Fruit fly (Drosophila melanogaster) whole organism, embryonic: ENCODE data around the gene CG11999.

ENCODE experiments used
- Ada2b ChIP-seq: fragments of 200-800 bp; sonication (Bioruptor generic); IDR thresholded peaks from 2 replicates; pipeline ENCODE4 v1.3.6; 2022; ENCODE audit warnings: missing biosample characterization, missing genetic modification characterization
- Antp ChIP-seq: fragments of 200-800 bp; sonication (Bioruptor generic); optimal IDR thresholded peaks from 3 replicates; lab custom pipeline; 2016; ENCODE audit warnings: missing biosample characterization, missing genetic modification characterization
- Atf-2 ChIP-seq: fragments of 200-800 bp; sonication (Bioruptor generic); optimal IDR thresholded peaks from 2 replicates; lab custom pipeline; 2016; ENCODE audit warnings: missing biosample characterization, missing genetic modification characterization
- Awh ChIP-seq: fragments of 200-800 bp; sonication (Bioruptor generic); IDR thresholded peaks from 2 replicates; pipeline ENCODE4, ENCODE4 v1.3.6; 2022; ENCODE audit warnings: missing biosample characterization, missing genetic modification characterization
- CG10147 ChIP-seq: fragments of 200-800 bp; sonication (Bioruptor generic); optimal IDR thresholded peaks from 2 replicates; lab custom pipeline; 2019; ENCODE audit warnings: missing biosample characterization, mild to moderate bottlenecking, missing genetic modification characterization, moderate library complexity
- CG10462 ChIP-seq: fragments of 200-800 bp; sonication (Bioruptor generic); optimal IDR thresholded peaks from 2 replicates; lab custom pipeline; 2016; ENCODE audit warnings: missing biosample characterization, missing genetic modification characterization
- CG11504 ChIP-seq: fragments of 200-800 bp; sonication (Bioruptor generic); optimal IDR thresholded peaks from 3 replicates; lab custom pipeline; 2019; ENCODE audit warnings: missing biosample characterization, mild to moderate bottlenecking, missing genetic modification characterization, moderate library complexity
- CG12219 ChIP-seq: fragments of 200-800 bp; sonication (Bioruptor generic); optimal IDR thresholded peaks from 3 replicates; lab custom pipeline; 2018; ENCODE audit warnings: missing biosample characterization, mild to moderate bottlenecking, missing genetic modification characterization
- CG1233 ChIP-seq: fragments of 200-800 bp; sonication (Bioruptor generic); optimal IDR thresholded peaks from 4 replicates; lab custom pipeline; 2018; ENCODE audit warnings: missing biosample characterization, mild to moderate bottlenecking, missing genetic modification characterization
- CG13296 ChIP-seq: fragments of 200-800 bp; sonication (Bioruptor generic); optimal IDR thresholded peaks from 3 replicates; lab custom pipeline; 2018; ENCODE audit warnings: missing biosample characterization, mild to moderate bottlenecking, missing genetic modification characterization
- CG13775 ChIP-seq: fragments of 200-800 bp; sonication (Bioruptor generic); optimal IDR thresholded peaks from 3 replicates; lab custom pipeline; 2017; ENCODE audit warnings: missing biosample characterization, mild to moderate bottlenecking, missing genetic modification characterization
- CG15601 ChIP-seq: fragments of 200-800 bp; sonication (Bioruptor generic); optimal IDR thresholded peaks from 3 replicates; lab custom pipeline; 2019; ENCODE audit warnings: missing biosample characterization, mild to moderate bottlenecking, missing genetic modification characterization, moderate library complexity
- CG17359 ChIP-seq: fragments of 200-800 bp; sonication (Bioruptor generic); optimal IDR thresholded peaks from 3 replicates; lab custom pipeline; 2018; ENCODE audit warnings: missing biosample characterization, mild to moderate bottlenecking, missing genetic modification characterization, moderate library complexity
- CG3995 ChIP-seq: fragments of 200-800 bp; sonication (Bioruptor generic); optimal IDR thresholded peaks from 3 replicates; lab custom pipeline; 2016; ENCODE audit warnings: missing biosample characterization, missing genetic modification characterization
- CG42726 ChIP-seq: fragments of 200-800 bp; sonication (Bioruptor generic); IDR thresholded peaks from 2 replicates; pipeline ENCODE4 v1.3.6; 2022; ENCODE audit warnings: missing biosample characterization, missing genetic modification characterization; ENCODE audit not compliant: partially characterized antibody
- CG4404 ChIP-seq: fragments of 200-800 bp; sonication (Bioruptor generic); IDR thresholded peaks from 2 replicates; pipeline ENCODE4 v1.3.6; 2022; ENCODE audit warnings: missing biosample characterization, missing genetic modification characterization
- CG8290 ChIP-seq, 3 experiments: fragments of 200-800 bp; sonication (Bioruptor generic); optimal IDR thresholded peaks; 2 replicates each; lab custom pipeline; 2016 to 2019; ENCODE audit warnings: missing biosample characterization in 3 of 3, missing genetic modification characterization in 3 of 3, mild to moderate bottlenecking in 2 of 3, moderate library complexity in 1 of 3
- CG8765 ChIP-seq: fragments of 200-800 bp; sonication (Bioruptor generic); IDR thresholded peaks from 2 replicates; pipeline ENCODE4 v1.3.6; 2022; ENCODE audit warnings: missing biosample characterization, missing genetic modification characterization
- CG9609 ChIP-seq: fragments of 200-800 bp; sonication (Bioruptor generic); optimal IDR thresholded peaks from 3 replicates; lab custom pipeline; 2016; ENCODE audit warnings: missing biosample characterization, missing genetic modification characterization
- CG9876 ChIP-seq: fragments of 200-800 bp; sonication (Bioruptor generic); optimal IDR thresholded peaks from 2 replicates; lab custom pipeline; 2016; ENCODE audit warnings: missing biosample characterization, missing genetic modification characterization
- Dbx ChIP-seq: fragments of 200-800 bp; sonication (Bioruptor generic); IDR thresholded peaks from 3 replicates; pipeline ENCODE4 v1.3.6; 2022; ENCODE audit warnings: missing biosample characterization, missing genetic modification characterization
- Hey ChIP-seq: fragments of 200-800 bp; sonication (Bioruptor generic); optimal IDR thresholded peaks from 3 replicates; lab custom pipeline; 2018; ENCODE audit warnings: missing biosample characterization, mild to moderate bottlenecking, missing genetic modification characterization
- Hmx ChIP-seq: fragments of 200-800 bp; sonication (Bioruptor generic); optimal IDR thresholded peaks from 2 replicates; lab custom pipeline; 2016; ENCODE audit warnings: missing biosample characterization, missing genetic modification characterization
- MBD-R2 ChIP-seq: fragments of 200-800 bp; sonication (Bioruptor generic); IDR thresholded peaks from 2 replicates; pipeline ENCODE4 v1.3.6; 2022; ENCODE audit warnings: missing biosample characterization, missing genetic modification characterization
- NC2β ChIP-seq: fragments of 200-800 bp; sonication (Bioruptor generic); optimal IDR thresholded peaks from 2 replicates; lab custom pipeline; 2016; ENCODE audit warnings: missing biosample characterization, missing genetic modification characterization
- NfI ChIP-seq: fragments of 200-800 bp; sonication (Bioruptor generic); optimal IDR thresholded peaks from 3 replicates; lab custom pipeline; 2018; ENCODE audit warnings: missing biosample characterization, mild to moderate bottlenecking, missing genetic modification characterization, moderate library complexity
- PHDP ChIP-seq: fragments of 200-800 bp; sonication (Bioruptor generic); optimal IDR thresholded peaks from 3 replicates; lab custom pipeline; 2018; ENCODE audit warnings: missing biosample characterization, mild to moderate bottlenecking, missing genetic modification characterization, moderate library complexity
- Pdp1 ChIP-seq, 2 experiments: fragments of 200-800 bp; sonication (Bioruptor generic); optimal IDR thresholded peaks; 3 replicates each; lab custom pipeline; 2016; ENCODE audit warnings: missing biosample characterization in 2 of 2, missing genetic modification characterization in 2 of 2, mild to moderate bottlenecking in 1 of 2, moderate library complexity in 1 of 2
- Sox100B ChIP-seq: fragments of 200-800 bp; sonication (Bioruptor generic); optimal IDR thresholded peaks from 3 replicates; lab custom pipeline; 2018; ENCODE audit warnings: missing biosample characterization, mild to moderate bottlenecking, missing genetic modification characterization
- Ssrp ChIP-seq: fragments of 200-800 bp; sonication (Bioruptor generic); optimal IDR thresholded peaks from 2 replicates; lab custom pipeline; 2018; ENCODE audit warnings: missing biosample characterization, mild to moderate bottlenecking, missing genetic modification characterization, moderate library complexity
- TFAM ChIP-seq: fragments of 200-800 bp; sonication (Bioruptor generic); optimal IDR thresholded peaks from 2 replicates; lab custom pipeline; 2017; ENCODE audit warnings: missing biosample characterization, missing genetic modification characterization, inconsistent platforms
- Xrp1 ChIP-seq: fragments of 200-800 bp; sonication (Bioruptor generic); IDR thresholded peaks from 2 replicates; pipeline ENCODE4 v1.3.6; 2022; ENCODE audit warnings: missing biosample characterization, missing genetic modification characterization
- ato ChIP-seq: fragments of 200-800 bp; sonication (Bioruptor generic); IDR thresholded peaks from 2 replicates; pipeline ENCODE4 v1.3.6; 2022; ENCODE audit warnings: missing biosample characterization, missing genetic modification characterization; ENCODE audit not compliant: partially characterized antibody
- cad ChIP-seq: fragments of >200 bp; optimal IDR thresholded peaks from 2 replicates; lab custom pipeline; 2017; ENCODE audit warnings: missing biosample characterization, missing genetic modification characterization
- caup ChIP-seq: fragments of 200-800 bp; sonication (Bioruptor generic); optimal IDR thresholded peaks from 3 replicates; lab custom pipeline; 2017; ENCODE audit warnings: missing biosample characterization, mild to moderate bottlenecking, missing genetic modification characterization, moderate library complexity; ENCODE audit not compliant: severe bottlenecking
- corto ChIP-seq: fragments of 200-800 bp; sonication (Bioruptor generic); optimal IDR thresholded peaks from 2 replicates; lab custom pipeline; 2016; ENCODE audit warnings: missing biosample characterization, mild to moderate bottlenecking, missing genetic modification characterization, moderate library complexity
- ewg ChIP-seq: fragments of 200-800 bp; sonication (Bioruptor generic); optimal IDR thresholded peaks from 3 replicates; lab custom pipeline; 2017; ENCODE audit warnings: mild to moderate bottlenecking, missing biosample characterization, missing genetic modification reagents, missing genetic modification characterization
- gfzf ChIP-seq: fragments of 200-800 bp; sonication (Bioruptor generic); optimal IDR thresholded peaks from 2 replicates; lab custom pipeline; 2016; ENCODE audit warnings: missing biosample characterization, mild to moderate bottlenecking, missing genetic modification characterization, moderate library complexity
- gsb-n ChIP-seq: fragments of 200-800 bp; sonication (Bioruptor generic); optimal IDR thresholded peaks from 3 replicates; lab custom pipeline; 2018; ENCODE audit warnings: missing biosample characterization, mild to moderate bottlenecking, missing genetic modification characterization
- h ChIP-seq: fragments of >200 bp; optimal IDR thresholded peaks from 2 replicates; lab custom pipeline; 2017
- ind ChIP-seq: fragments of 200-800 bp; sonication (Bioruptor generic); optimal IDR thresholded peaks from 3 replicates; lab custom pipeline; 2016; ENCODE audit warnings: missing biosample characterization, missing genetic modification characterization
- lilli ChIP-seq: fragments of 200-800 bp; sonication (Bioruptor generic); optimal IDR thresholded peaks from 3 replicates; lab custom pipeline; 2016; ENCODE audit warnings: missing biosample characterization, missing genetic modification characterization
- lmd ChIP-seq: fragments of 200-800 bp; sonication (Bioruptor generic); IDR thresholded peaks from 2 replicates; pipeline ENCODE4 v1.3.6; 2022; ENCODE audit warnings: missing biosample characterization, missing genetic modification characterization
- mam ChIP-seq: fragments of 200-800 bp; sonication (Bioruptor generic); optimal IDR thresholded peaks from 3 replicates; lab custom pipeline; 2016; ENCODE audit warnings: missing biosample characterization, missing genetic modification characterization
- org-1 ChIP-seq: fragments of 200-800 bp; sonication (Bioruptor generic); optimal IDR thresholded peaks from 2 replicates; lab custom pipeline; 2017; ENCODE audit warnings: missing biosample characterization, missing genetic modification characterization
- p53 ChIP-seq: fragments of 200-800 bp; sonication (Bioruptor generic); optimal IDR thresholded peaks from 2 replicates; lab custom pipeline; 2016; ENCODE audit warnings: missing biosample characterization, missing genetic modification characterization
- pb ChIP-seq: fragments of 200-800 bp; sonication (Bioruptor generic); optimal IDR thresholded peaks from 3 replicates; lab custom pipeline; 2016; ENCODE audit warnings: missing biosample characterization, missing genetic modification characterization
- pnt ChIP-seq: fragments of 200-800 bp; sonication (Bioruptor generic); optimal IDR thresholded peaks from 3 replicates; lab custom pipeline; 2016; ENCODE audit warnings: missing biosample characterization, missing genetic modification characterization
- tna ChIP-seq: fragments of 200-800 bp; sonication (Bioruptor generic); IDR thresholded peaks from 2 replicates; pipeline ENCODE4 v1.3.6; 2022; ENCODE audit warnings: missing biosample characterization, missing genetic modification characterization; ENCODE audit not compliant: partially characterized antibody
- unpg ChIP-seq: fragments of 200-800 bp; sonication (Bioruptor generic); optimal IDR thresholded peaks from 3 replicates; lab custom pipeline; 2018; ENCODE audit warnings: missing biosample characterization, mild to moderate bottlenecking, missing genetic modification characterization, moderate library complexity

The CG11999 gene

dm6 chr3R:5371563-5371962 lies 17.0 kb upstream of the CG11999 start, which contains the start of gene Polr2F (continued):
- peak; percentile 92 for TF ChIP-seq CG9609
- peak; percentile 86 for TF ChIP-seq pb (GFP tag; lab: Kevin White, UChicago)
- no peak for TF ChIP-seq corto
- peak; percentile 69 for TF ChIP-seq CG10147 (GFP tag; lab: Kevin White, UChicago)
- TF ChIP-seq Hmx (GFP tag; lab: Kevin White, UChicago): no peak
- TF ChIP-seq CG1233: peak; percentile 74
- TF ChIP-seq Atf-2 (GFP tag; lab: Kevin White, UChicago): peak; percentile 82
- 0 out of 2 replicates have a peak, but pooled peaks have one; percentile 19 for TF ChIP-seq CG8765
- TF ChIP-seq NC2β (GFP tag; lab: Kevin White, UChicago): peak; percentile 89
- peak; percentile 81 for TF ChIP-seq cad (GFP tag; lab: Kevin White, UChicago)
- TF ChIP-seq h (lab: Kevin White, UChicago): no peak
- TF ChIP-seq org-1: no peak
- TF ChIP-seq Pdp1 (GFP tag; optimal IDR thresholded peaks at IDR 0.05; lab: Kevin White, UChicago): peak; percentile 76 to 89
- peak; percentile 12; the same call in 1 of the 2 replicates for TF ChIP-seq ato (GFP tag; lab: Robert Waterston, UW)
- no peak for TF ChIP-seq TFAM (GFP tag; lab: Kevin White, UChicago)
- peak; percentile 96 for TF ChIP-seq CG3995 (GFP tag; lab: Kevin White, UChicago)
- TF ChIP-seq Dbx: peak; percentile 94
- TF ChIP-seq unpg (GFP tag; lab: Kevin White, UChicago): peak; percentile 54
- TF ChIP-seq mam (GFP tag; lab: Kevin White, UChicago): peak; percentile 97
- TF ChIP-seq ind (GFP tag; lab: Kevin White, UChicago): peak; percentile 91
- peak; percentile 89 for TF ChIP-seq CG8290 (GFP tag; optimal IDR thresholded peaks at IDR 0.05; lab: Kevin White, UChicago)
- peak in 1 of 2 experiments; percentile 95 for TF ChIP-seq CG8290 (tag; optimal IDR thresholded peaks at IDR 0.05; lab: Kevin White, UChicago)
- TF ChIP-seq gsb-n: peak; percentile 41
- TF ChIP-seq Awh (GFP tag; lab: Robert Waterston, UW): peak; percentile 28; the same call in 1 of the 2 replicates
- peak; percentile 61 for TF ChIP-seq Hey (tag; lab: Kevin White, UChicago)
- peak; percentile 68 for TF ChIP-seq PHDP (tag; lab: Kevin White, UChicago)
- TF ChIP-seq gfzf (GFP tag; lab: Kevin White, UChicago): peak; percentile 58
- TF ChIP-seq p53: peak; percentile 80
- peak; percentile 67 for TF ChIP-seq CG13296 (GFP tag; lab: Kevin White, UChicago)
- TF ChIP-seq CG9876 (GFP tag; lab: Kevin White, UChicago): peak; percentile 93
- peak; percentile 42; the same call in 1 of the 2 replicates for TF ChIP-seq Ada2b (GFP tag; lab: Robert Waterston, UW)
- TF ChIP-seq CG12219 (GFP tag; lab: Kevin White, UChicago): no peak
- peak; percentile 99 for TF ChIP-seq MBD-R2
- no peak for TF ChIP-seq CG11504 (tag; lab: Kevin White, UChicago)
- peak; percentile 27; the same call in 1 of the 2 replicates for TF ChIP-seq tna (GFP tag; lab: Robert Waterston, UW)
- peak; percentile 64 for TF ChIP-seq CG13775 (GFP tag; lab: Kevin White, UChicago)
- peak; percentile 95 for TF ChIP-seq lilli (GFP tag; lab: Kevin White, UChicago)
- peak; percentile 76 for TF ChIP-seq lmd (GFP tag; lab: Robert Waterston, UW)
- no peak for TF ChIP-seq Sox100B (GFP tag; lab: Kevin White, UChicago)
- TF ChIP-seq CG15601 (tag; lab: Kevin White, UChicago): peak; percentile 68
- TF ChIP-seq CG17359: peak; percentile 71
- peak; percentile 55; the same call in 1 of the 2 replicates for TF ChIP-seq CG42726
- TF ChIP-seq CG4404 (GFP tag; lab: Robert Waterston, UW): peak; percentile 51
- TF ChIP-seq Ssrp (tag; lab: Kevin White, UChicago): peak; percentile 57
- peak; percentile 90 for TF ChIP-seq NfI (GFP tag; lab: Kevin White, UChicago)
- TF ChIP-seq caup (GFP tag; lab: Kevin White, UChicago): peak; percentile 92
- TF ChIP-seq Antp (GFP tag; lab: Kevin White, UChicago): peak; percentile 96
- TF ChIP-seq ewg (GFP tag; lab: Kevin White, UChicago): peak; percentile 100
- peak; percentile 89 for TF ChIP-seq pnt (GFP tag; lab: Kevin White, UChicago)
- peak; percentile 79 for TF ChIP-seq Xrp1 (GFP tag; lab: Robert Waterston, UW)
- peak; percentile 64 for TF ChIP-seq CG10462 (GFP tag; lab: Kevin White, UChicago)
